Worm (Caenorhabditis elegans): Measurements from ENCODE around the gene R02F2.8.
A peak's percentile ranks its signal among the peaks of the same experiment; 100 is the strongest.

Gene R02F2.8

ce11 chrIII:5448177-5448576 is 46.9 kb downstream of the R02F2.8 start, which contains the start of gene skpt-1 (continued):
- no peak for TF ChIP-seq ama-1 (optimal IDR thresholded peaks at IDR 0.05)
- TF ChIP-seq ama-1 (GFP tag; optimal IDR thresholded peaks at IDR 0.05) = no peak
- TF ChIP-seq ceh-100 (GFP tag; IDR thresholded peaks at IDR 0.05) = peak; percentile 63; the same call in 1 of the 2 replicates
- no peak for TF ChIP-seq fkh-3 (tag; optimal IDR thresholded peaks at IDR 0.05)
- TF ChIP-seq ztf-22 (GFP tag; optimal IDR thresholded peaks at IDR 0.05) = no peak
- TF ChIP-seq chd-7 (tag; optimal IDR thresholded peaks at IDR 0.05) = no peak
- TF ChIP-seq hlh-26 (GFP tag; conservative IDR thresholded peaks at IDR 0.05) = no peak
- peak; percentile 62; the same call in 1 of the 2 replicates for TF ChIP-seq pbrm-1 (GFP tag; IDR thresholded peaks at IDR 0.05)
- no peak for TF ChIP-seq F10E7.11 (tag; optimal IDR thresholded peaks at IDR 0.05)
- peak; percentile 86 for TF ChIP-seq hsf-1 (GFP tag; IDR thresholded peaks at IDR 0.05)
- peak; percentile 63 for TF ChIP-seq hmg-1.2 (GFP tag; IDR thresholded peaks at IDR 0.05)
- TF ChIP-seq him-1 (tag; optimal IDR thresholded peaks at IDR 0.05) = peak; percentile 19
- peak; percentile 87 for TF ChIP-seq Y53G8AR.9 (GFP tag; conservative IDR thresholded peaks at IDR 0.05)
- TF ChIP-seq ztf-28 (GFP tag; IDR thresholded peaks at IDR 0.05) = 0 out of 2 replicates have a peak, but pooled peaks have one; percentile 77
- no peak for TF ChIP-seq F22D6.2 (tag; optimal IDR thresholded peaks at IDR 0.05)
- peak; percentile 92 for TF ChIP-seq tlf-1 (GFP tag; optimal IDR thresholded peaks at IDR 0.05)
- TF ChIP-seq madf-8 (GFP tag; conservative IDR thresholded peaks at IDR 0.05) = peak; percentile 97
- TF ChIP-seq let-607 (tag; optimal IDR thresholded peaks at IDR 0.05) = no peak
- TF ChIP-seq let-526 (GFP tag; IDR thresholded peaks at IDR 0.05) = no peak
- TF ChIP-seq athp-1 (tag; optimal IDR thresholded peaks at IDR 0.05) = peak; percentile 58
- 0 out of 2 replicates have a peak, but pooled peaks have one; percentile 51 for TF ChIP-seq Y79H2A.3 (GFP tag; conservative IDR thresholded peaks at IDR 0.05)
- peak; percentile 88 for TF ChIP-seq dox-1 (GFP tag; IDR thresholded peaks at IDR 0.05)
- TF ChIP-seq snpc-1.1 (tag; optimal IDR thresholded peaks at IDR 0.05; ENCODE audit: insufficient read depth) = no peak
- peak; percentile 97 for TF ChIP-seq D2030.7 (GFP tag; IDR thresholded peaks at IDR 0.05)
- TF ChIP-seq attf-5 (GFP tag; optimal IDR thresholded peaks at IDR 0.05) = peak; percentile 31
- no peak for TF ChIP-seq lsy-27 (tag; optimal IDR thresholded peaks at IDR 0.05; ENCODE audit: borderline replicate concordance, insufficient read depth)
